Fruit fly (Drosophila melanogaster): ENCODE results near the gene CG9541.

Gene CG9541

dm6 chr2L:9011543-9012238 is 36.5 kb upstream of the CG9541 start, which contains the start of gene CG13102 (continued):
- TF ChIP-seq CG15269 (tag; optimal IDR thresholded peaks at IDR 0.05) (peak; percentile 13), sqz (GFP tag; optimal IDR thresholded peaks at IDR 0.05) (no peak), vvl (GFP tag; IDR thresholded peaks at IDR 0.05) (no peak), cwo (GFP tag; optimal IDR thresholded peaks at IDR 0.05) (no peak), btn (GFP tag; optimal IDR thresholded peaks at IDR 0.05) (no peak), Dll (GFP tag; IDR thresholded peaks at IDR 0.05; ENCODE audit: partially characterized antibody) (no peak), CG1233 (GFP tag; optimal IDR thresholded peaks at IDR 0.05) (no peak), CG14014 (GFP tag; IDR thresholded peaks at IDR 0.05) (no peak), Oli (tag; optimal IDR thresholded peaks at IDR 0.05) (no peak), mirr (GFP tag; optimal IDR thresholded peaks at IDR 0.05) (peak; percentile 29), CG32532 (GFP tag; IDR thresholded peaks at IDR 0.05) (no peak), grau (tag; optimal IDR thresholded peaks at IDR 0.05) (peak; percentile 28), sens (GFP tag) (no peak), CG18011 (GFP tag; optimal IDR thresholded peaks at IDR 0.05) (no peak), lab (GFP tag; optimal IDR thresholded peaks at IDR 0.05) (peak; percentile 5), HLH4C (GFP tag; IDR thresholded peaks at IDR 0.05; ENCODE audit: partially characterized antibody) (no peak), Ada2b (GFP tag; IDR thresholded peaks at IDR 0.05) (no peak), Optix (GFP tag; IDR thresholded peaks at IDR 0.05) (no peak), grn (GFP tag; optimal IDR thresholded peaks at IDR 0.05) (peak; percentile 61), CG3281 (GFP tag; optimal IDR thresholded peaks at IDR 0.05) (peak; percentile 21), CG17802 (tag; optimal IDR thresholded peaks at IDR 0.05) (no peak), pho (GFP tag; optimal IDR thresholded peaks at IDR 0.05) (no peak), sob (GFP tag; IDR thresholded peaks at IDR 0.05) (no peak), CG4360 (GFP tag; IDR thresholded peaks at IDR 0.05) (no peak), CG13624 (GFP tag; optimal IDR thresholded peaks at IDR 0.05) (no peak), CG17612 (GFP tag; IDR thresholded peaks at IDR 0.05) (no peak), CG15011 (GFP tag; optimal IDR thresholded peaks at IDR 0.05) (no peak), schlank (tag; optimal IDR thresholded peaks at IDR 0.05) (no peak), Hsf (GFP tag; optimal IDR thresholded peaks at IDR 0.05) (no peak), CG13296 (GFP tag; optimal IDR thresholded peaks at IDR 0.05) (no peak), B-H2 (GFP tag; optimal IDR thresholded peaks at IDR 0.05) (no peak)

- TF ChIP-seq ap (GFP tag; IDR thresholded peaks at IDR 0.05) (no peak), jumu (GFP tag; optimal IDR thresholded peaks at IDR 0.05) (no peak), PHDP (tag; optimal IDR thresholded peaks at IDR 0.05) (peak; percentile 2), chm (GFP tag; IDR thresholded peaks at IDR 0.05) (no peak), Bgb (GFP tag; IDR thresholded peaks at IDR 0.05; ENCODE audit: partially characterized antibody) (no peak), CG12769 (tag; optimal IDR thresholded peaks at IDR 0.05) (peak; percentile 13), CG3281 (GFP tag; optimal IDR thresholded peaks at IDR 0.05) (peak; percentile 7), wek (GFP tag; optimal IDR thresholded peaks at IDR 0.05) (peak; percentile 42), CG17568 (GFP tag; optimal IDR thresholded peaks at IDR 0.05) (peak; percentile 33), sens (GFP tag) (peak; percentile 42), CG34376 (GFP tag; optimal IDR thresholded peaks at IDR 0.05) (peak; percentile 54), HLHmδ (GFP tag; optimal IDR thresholded peaks at IDR 0.05) (no peak), CG17385 (GFP tag; optimal IDR thresholded peaks at IDR 0.05) (peak; percentile 2), Pdp1 (GFP tag; optimal IDR thresholded peaks at IDR 0.05) (peak in 1 of 2 experiments; percentile 38), salm (tag; optimal IDR thresholded peaks at IDR 0.05) (no peak), CG2678 (tag; optimal IDR thresholded peaks at IDR 0.05) (peak; percentile 17), CG12219 (GFP tag; optimal IDR thresholded peaks at IDR 0.05) (peak; percentile 2), mirr (GFP tag; optimal IDR thresholded peaks at IDR 0.05) (peak; percentile 47), GATAe (GFP tag; conservative IDR thresholded peaks at IDR 0.05) (peak; percentile 37; the same call in 1 of the 2 replicates), CG11696 (GFP tag; IDR thresholded peaks at IDR 0.05) (no peak), sd (tag; optimal IDR thresholded peaks at IDR 0.05) (peak; percentile 80), sim (GFP tag; IDR thresholded peaks at IDR 0.05) (no peak)
These were observed 35.0 kb upstream of the CG9541 start, which contains the start of gene CG9568 for dm6 chr2L:9010267-9010666. TSS of gene CG9568 (plus strand) at chr2L:9010583.

Data from whole organism, embryonic.